Fruit fly (Drosophila melanogaster) whole organism, embryonic: Measurements from ENCODE around the gene CG15818.

Source experiments
- Aef1 ChIP-seq: fragments of 200-800 bp; sonication (Bioruptor generic); IDR thresholded peaks from 3 replicates; pipeline ENCODE4 v1.3.6; 2022; ENCODE audit warnings: missing biosample characterization, missing genetic modification characterization
- C15 ChIP-seq: fragments of 200-800 bp; sonication (Bioruptor generic); IDR thresholded peaks from 3 replicates; pipeline ENCODE4 v1.3.6; 2022; ENCODE audit warnings: missing biosample characterization, missing genetic modification characterization
- CG10431 ChIP-seq: fragments of 200-800 bp; sonication (Bioruptor generic); optimal IDR thresholded peaks from 3 replicates; lab custom pipeline; 2018; ENCODE audit warnings: missing biosample characterization, mild to moderate bottlenecking, missing genetic modification characterization
- CG10462 ChIP-seq: fragments of 200-800 bp; sonication (Bioruptor generic); optimal IDR thresholded peaks from 2 replicates; lab custom pipeline; 2016; ENCODE audit warnings: missing biosample characterization, missing genetic modification characterization
- CG10565 ChIP-seq: fragments of 200-800 bp; sonication (Bioruptor generic); optimal IDR thresholded peaks from 3 replicates; lab custom pipeline; 2016; ENCODE audit warnings: missing biosample characterization, mild to moderate bottlenecking, missing genetic modification characterization
- CG11247 ChIP-seq: fragments of 200-800 bp; sonication (Bioruptor generic); IDR thresholded peaks from 2 replicates; pipeline ENCODE4 v1.3.6; 2022; ENCODE audit warnings: missing biosample characterization, missing genetic modification characterization
- CG11456 ChIP-seq: fragments of 200-800 bp; sonication (Bioruptor generic); IDR thresholded peaks from 3 replicates; pipeline ENCODE4 v1.3.6; 2022; ENCODE audit warnings: missing biosample characterization, missing genetic modification characterization
- CG12104 ChIP-seq: fragments of 200-800 bp; sonication (Bioruptor generic); optimal IDR thresholded peaks from 3 replicates; lab custom pipeline; 2016; ENCODE audit warnings: missing biosample characterization, missing genetic modification characterization
- CG12236 ChIP-seq: fragments of 200-800 bp; sonication (Bioruptor generic); optimal IDR thresholded peaks from 2 replicates; lab custom pipeline; 2016; ENCODE audit warnings: missing biosample characterization, missing genetic modification characterization
- CG15073 ChIP-seq: fragments of 200-800 bp; sonication (Bioruptor generic); optimal IDR thresholded peaks from 2 replicates; lab custom pipeline; 2016; ENCODE audit warnings: missing biosample characterization, missing genetic modification characterization
- CG15601 ChIP-seq: fragments of 200-800 bp; sonication (Bioruptor generic); optimal IDR thresholded peaks from 3 replicates; lab custom pipeline; 2019; ENCODE audit warnings: missing biosample characterization, mild to moderate bottlenecking, missing genetic modification characterization, moderate library complexity
- CG16779 ChIP-seq: fragments of 200-800 bp; sonication (Bioruptor generic); IDR thresholded peaks from 2 replicates; pipeline ENCODE4 v1.3.6; 2022; ENCODE audit warnings: missing biosample characterization, missing genetic modification characterization
- CG17612 ChIP-seq: fragments of 200-800 bp; sonication (Bioruptor generic); IDR thresholded peaks from 2 replicates; pipeline ENCODE4 v1.3.6; 2022; ENCODE audit warnings: missing biosample characterization, missing genetic modification characterization
- CG18619 ChIP-seq: fragments of 200-800 bp; sonication (Bioruptor generic); optimal IDR thresholded peaks from 3 replicates; lab custom pipeline; 2017; ENCODE audit warnings: missing biosample characterization, mild to moderate bottlenecking, missing genetic modification characterization
- CG2129 ChIP-seq: fragments of 200-800 bp; sonication (Bioruptor generic); IDR thresholded peaks from 2 replicates; pipeline ENCODE4 v1.3.6; 2022; ENCODE audit warnings: missing biosample characterization, missing genetic modification characterization; ENCODE audit not compliant: partially characterized antibody
- CG2678 ChIP-seq: fragments of 200-800 bp; sonication (Bioruptor generic); optimal IDR thresholded peaks from 3 replicates; lab custom pipeline; 2019; ENCODE audit warnings: missing biosample characterization, mild to moderate bottlenecking, missing genetic modification characterization, moderate library complexity
- CG3065 ChIP-seq: fragments of 200-800 bp; sonication (Bioruptor generic); optimal IDR thresholded peaks from 2 replicates; lab custom pipeline; 2016; ENCODE audit warnings: missing biosample characterization, missing genetic modification characterization
- CG33557 ChIP-seq: fragments of 200-800 bp; sonication (Bioruptor generic); optimal IDR thresholded peaks from 2 replicates; lab custom pipeline; 2019; ENCODE audit warnings: missing biosample characterization, mild to moderate bottlenecking, missing genetic modification characterization, moderate library complexity
- CG7372 ChIP-seq: fragments of 200-800 bp; sonication (Bioruptor generic); IDR thresholded peaks from 2 replicates; pipeline ENCODE4 v1.3.6; 2022; ENCODE audit warnings: missing biosample characterization, missing genetic modification characterization
- CG7839 ChIP-seq: fragments of 200-800 bp; sonication (Bioruptor generic); optimal IDR thresholded peaks from 3 replicates; lab custom pipeline; 2018; ENCODE audit warnings: missing biosample characterization, mild to moderate bottlenecking, missing genetic modification characterization, moderate library complexity
- Dad ChIP-seq: fragments of 200-800 bp; sonication (Bioruptor generic); optimal IDR thresholded peaks from 3 replicates; lab custom pipeline; 2016; ENCODE audit warnings: missing biosample characterization, missing genetic modification characterization
- Deaf1 ChIP-seq: fragments of 200-800 bp; optimal IDR thresholded peaks from 3 replicates; lab custom pipeline; 2019; ENCODE audit warnings: missing biosample characterization, mild to moderate bottlenecking, missing genetic modification characterization, moderate library complexity
- Dll ChIP-seq: fragments of 200-800 bp; sonication (Bioruptor generic); IDR thresholded peaks from 4 replicates; pipeline ENCODE4 v1.3.6; 2022; ENCODE audit warnings: missing biosample characterization, missing genetic modification characterization; ENCODE audit not compliant: partially characterized antibody
- H2.0 ChIP-seq: fragments of 200-800 bp; sonication (Bioruptor generic); IDR thresholded peaks from 2 replicates; pipeline ENCODE4 v1.3.6; 2022; ENCODE audit warnings: missing biosample characterization, missing genetic modification characterization
- HHEX ChIP-seq: fragments of 200-800 bp; sonication (Bioruptor generic); optimal IDR thresholded peaks from 3 replicates; lab custom pipeline; 2017; ENCODE audit warnings: missing biosample characterization, mild to moderate bottlenecking, missing genetic modification characterization, missing genetic modification reagents
- MBD-R2 ChIP-seq: fragments of 200-800 bp; sonication (Bioruptor generic); IDR thresholded peaks from 2 replicates; pipeline ENCODE4 v1.3.6; 2022; ENCODE audit warnings: missing biosample characterization, missing genetic modification characterization
- Max ChIP-seq: fragments of 200-800 bp; sonication (Bioruptor generic); optimal IDR thresholded peaks from 2 replicates; lab custom pipeline; 2016; ENCODE audit warnings: missing biosample characterization, mild to moderate bottlenecking, missing genetic modification characterization
- Opbp ChIP-seq: fragments of 200-800 bp; sonication (Bioruptor generic); IDR thresholded peaks from 3 replicates; pipeline ENCODE4 v1.3.6; 2022; ENCODE audit warnings: missing biosample characterization, missing genetic modification characterization; ENCODE audit not compliant: partially characterized antibody
- Rfx ChIP-seq: fragments of 200-800 bp; sonication (Bioruptor generic); IDR thresholded peaks from 2 replicates; pipeline ENCODE4 v1.3.6; 2022; ENCODE audit warnings: missing biosample characterization, missing genetic modification characterization
- Scr ChIP-seq: fragments of 200-800 bp; sonication (Bioruptor generic); IDR thresholded peaks from 2 replicates; pipeline ENCODE4 v1.3.6; 2022; ENCODE audit warnings: missing biosample characterization, missing genetic modification characterization; ENCODE audit not compliant: partially characterized antibody
- Sry-δ ChIP-seq: fragments of 200-800 bp; sonication (Bioruptor generic); optimal IDR thresholded peaks from 2 replicates; lab custom pipeline; 2016; ENCODE audit warnings: missing biosample characterization, missing genetic modification characterization
- aop ChIP-seq: fragments of 200-800 bp; sonication (Bioruptor generic); IDR thresholded peaks from 2 replicates; pipeline ENCODE4 v1.3.6; 2022; ENCODE audit warnings: missing biosample characterization, missing genetic modification characterization
- dysf ChIP-seq: fragments of 200-800 bp; sonication (Bioruptor generic); IDR thresholded peaks from 3 replicates; pipeline ENCODE4 v1.3.6; 2022; ENCODE audit warnings: missing biosample characterization, missing genetic modification characterization
- esg ChIP-seq: fragments of 200-800 bp; sonication (Bioruptor generic); conservative IDR thresholded peaks from 2 replicates; pipeline ENCODE4 v1.3.6; 2022; ENCODE audit warnings: missing biosample characterization, missing genetic modification characterization
- fu2 ChIP-seq: fragments of 200-800 bp; sonication (Bioruptor generic); optimal IDR thresholded peaks from 2 replicates; lab custom pipeline; 2016; ENCODE audit warnings: missing biosample characterization, missing genetic modification characterization
- gro ChIP-seq: fragments of 200-800 bp; sonication (Bioruptor generic); optimal IDR thresholded peaks from 2 replicates; lab custom pipeline; 2016; ENCODE audit warnings: missing biosample characterization, missing genetic modification characterization
- h ChIP-seq: fragments of >200 bp; optimal IDR thresholded peaks from 2 replicates; lab custom pipeline; 2017
- ham ChIP-seq: fragments of 200-800 bp; sonication (Bioruptor generic); IDR thresholded peaks from 2 replicates; pipeline ENCODE4 v1.3.6; 2022; ENCODE audit warnings: missing biosample characterization, missing genetic modification characterization
- ind ChIP-seq: fragments of 200-800 bp; sonication (Bioruptor generic); optimal IDR thresholded peaks from 3 replicates; lab custom pipeline; 2016; ENCODE audit warnings: missing biosample characterization, missing genetic modification characterization
- psq ChIP-seq: fragments of 200-800 bp; sonication (Bioruptor generic); optimal IDR thresholded peaks from 2 replicates; lab custom pipeline; 2017; ENCODE audit warnings: missing biosample characterization, missing genetic modification characterization
- pzg ChIP-seq: fragments of 200-800 bp; sonication (Bioruptor generic); optimal IDR thresholded peaks from 3 replicates; lab custom pipeline; 2018; ENCODE audit warnings: missing biosample characterization, mild to moderate bottlenecking, missing genetic modification characterization, moderate library complexity
- rib ChIP-seq: fragments of 200-800 bp; sonication (Bioruptor generic); IDR thresholded peaks from 2 replicates; pipeline ENCODE4 v1.3.6; 2022; ENCODE audit warnings: missing biosample characterization, missing genetic modification characterization
- scrt ChIP-seq: fragments of 200-800 bp; sonication (Bioruptor generic); optimal IDR thresholded peaks from 2 replicates; lab custom pipeline; 2018; ENCODE audit warnings: missing biosample characterization, mild to moderate bottlenecking, missing genetic modification characterization, moderate library complexity
- shn ChIP-seq: fragments of 200-800 bp; sonication (Bioruptor generic); optimal IDR thresholded peaks from 3 replicates; lab custom pipeline; 2016; ENCODE audit warnings: missing biosample characterization, missing genetic modification characterization
- sob ChIP-seq: fragments of 200-800 bp; sonication (Bioruptor generic); IDR thresholded peaks from 2 replicates; pipeline ENCODE4 v1.3.6; 2022; ENCODE audit warnings: missing biosample characterization, missing genetic modification characterization
- sr ChIP-seq: fragments of 200-800 bp; sonication (Bioruptor generic); IDR thresholded peaks from 3 replicates; pipeline ENCODE4 v1.3.6; 2022; ENCODE audit warnings: missing biosample characterization, missing genetic modification characterization
- stc ChIP-seq: fragments of 200-800 bp; sonication (Bioruptor generic); IDR thresholded peaks from 2 replicates; pipeline ENCODE4 v1.3.6; 2022; ENCODE audit warnings: missing biosample characterization, missing genetic modification characterization
- trh ChIP-seq: fragments of 200-800 bp; sonication (Bioruptor generic); optimal IDR thresholded peaks from 2 replicates; lab custom pipeline; 2016; ENCODE audit warnings: missing biosample characterization, missing genetic modification characterization
- tup ChIP-seq: fragments of 200-800 bp; sonication (Bioruptor generic); optimal IDR thresholded peaks from 2 replicates; lab custom pipeline; 2016; ENCODE audit warnings: missing biosample characterization, mild to moderate bottlenecking, missing genetic modification characterization, moderate library complexity
- vvl ChIP-seq: fragments of 200-800 bp; sonication (Bioruptor generic); IDR thresholded peaks from 2 replicates; pipeline ENCODE4 v1.3.6; 2022; ENCODE audit warnings: missing biosample characterization, missing genetic modification characterization
- wek ChIP-seq: fragments of 200-800 bp; sonication (Bioruptor generic); optimal IDR thresholded peaks from 3 replicates; lab custom pipeline; 2018; ENCODE audit warnings: missing biosample characterization, mild to moderate bottlenecking, missing genetic modification characterization, moderate library complexity
- zf30C ChIP-seq: fragments of 200-800 bp; sonication (Bioruptor generic); optimal IDR thresholded peaks from 3 replicates; lab custom pipeline; 2018; ENCODE audit warnings: missing biosample characterization, mild to moderate bottlenecking, missing genetic modification characterization

The CG15818 gene

dm6 chr2L:7387813-7388558 lies 22.7 kb upstream of the CG15818 start, which contains the start of the genes CG5149 and gudu (continued):
- TF ChIP-seq Rfx (peak; percentile 61), CG10565 (GFP tag; lab: Kevin White, UChicago) (no peak), stc (no peak), C15 (GFP tag; lab: Robert Waterston, UW) (no peak), CG12236 (no peak), trh (GFP tag; lab: Kevin White, UChicago) (no peak), MBD-R2 (GFP tag; lab: Robert Waterston, UW) (peak; percentile 84), CG16779 (GFP tag; lab: Robert Waterston, UW) (no peak), pzg (peak; percentile 90), vvl (GFP tag; lab: Robert Waterston, UW) (peak; percentile 73), h (lab: Kevin White, UChicago) (no peak), CG7372 (GFP tag; lab: Robert Waterston, UW) (no peak), Scr (GFP tag; lab: Robert Waterston, UW) (peak; percentile 90), CG11456 (GFP tag; lab: Robert Waterston, UW) (no peak), CG33557 (GFP tag; lab: Kevin White, UChicago) (no peak), Aef1 (GFP tag; lab: Robert Waterston, UW) (no peak), CG7839 (tag; lab: Kevin White, UChicago) (no peak), HHEX (GFP tag; lab: Kevin White, UChicago) (no peak), CG11247 (GFP tag; lab: Robert Waterston, UW) (no peak), shn (GFP tag; lab: Kevin White, UChicago) (no peak), Sry-δ (GFP tag; lab: Kevin White, UChicago) (peak; percentile 92), Opbp (GFP tag; lab: Robert Waterston, UW) (peak; percentile 95), dysf (no peak), CG2678 (tag; lab: Kevin White, UChicago) (no peak), Max (GFP tag; lab: Kevin White, UChicago) (no peak), CG18619 (no peak), sob (GFP tag; lab: Robert Waterston, UW) (peak; percentile 26; the same call in 1 of the 2 replicates), Dad (GFP tag; lab: Kevin White, UChicago) (no peak), CG2129 (GFP tag; lab: Robert Waterston, UW) (peak; percentile 51), CG15073 (GFP tag; lab: Kevin White, UChicago) (no peak), rib (no peak), H2.0 (no peak), tup (no peak), zf30C (GFP tag; lab: Kevin White, UChicago) (no peak), CG15601 (tag; lab: Kevin White, UChicago) (peak; percentile 49), sr (no peak), CG17612 (GFP tag; lab: Robert Waterston, UW) (no peak), CG10431 (no peak), CG10462 (GFP tag; lab: Kevin White, UChicago) (no peak), esg (GFP tag; lab: Robert Waterston, UW) (no peak), psq (GFP tag; lab: Kevin White, UChicago) (no peak), ham (GFP tag; lab: Robert Waterston, UW) (no peak), CG12104 (GFP tag; lab: Kevin White, UChicago) (no peak), ind (GFP tag; lab: Kevin White, UChicago) (no peak), CG3065 (no peak), fu2 (GFP tag; lab: Kevin White, UChicago) (no peak), wek (GFP tag; lab: Kevin White, UChicago) (no peak), aop (GFP tag; lab: Robert Waterston, UW) (no peak), scrt (GFP tag; lab: Kevin White, UChicago) (no peak), Dll (peak; percentile 90), Deaf1 (no peak), gro (GFP tag; lab: Kevin White, UChicago) (no peak)
